Worm (Caenorhabditis elegans): ENCODE results near the gene T09A12.1.

DNA sequence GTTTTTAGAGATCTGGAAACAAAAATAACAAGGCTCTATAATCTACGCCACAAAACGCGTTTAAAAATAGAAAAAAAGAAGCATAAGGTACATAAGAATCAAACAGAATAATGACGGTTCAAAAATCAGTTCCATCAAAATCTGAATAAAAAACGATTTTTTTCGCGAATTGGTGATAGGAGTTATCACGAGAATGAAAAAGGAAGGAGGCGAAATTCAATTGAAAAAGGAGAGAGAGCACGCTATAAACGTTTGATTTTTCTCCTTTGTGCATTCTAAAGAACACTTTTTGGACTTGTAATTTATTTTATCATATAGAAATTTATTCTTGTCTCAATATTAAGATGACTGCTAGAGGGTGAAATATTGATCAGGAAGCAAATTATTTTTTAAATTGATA is 7.1 kb downstream of the T09A12.1 start:
- TF ChIP-seq unc-62 (GFP tag; optimal IDR thresholded peaks at IDR 0.05) (no peak), unc-39 (tag; optimal IDR thresholded peaks at IDR 0.05) (no peak), snpc-4 (tag; optimal IDR thresholded peaks at IDR 0.05) (no peak), nhr-10 (tag; optimal IDR thresholded peaks at IDR 0.05) (no peak), ama-1 (optimal IDR thresholded peaks at IDR 0.05) (no peak)
